Worm (Caenorhabditis elegans) whole organism, late embryonic: Measurements from ENCODE around the gene snt-1.

ENCODE experiments used
- ets-4 ChIP-seq: sonication (generic microtip); optimal IDR thresholded peaks from 2 replicates; lab custom pipeline; 2016; ENCODE audit warnings: missing genetic modification characterization, missing compliant biosample characterization
- fkh-10 ChIP-seq: fragments of 150-350 bp; optimal IDR thresholded peaks from 2 replicates; lab custom pipeline; 2014; ENCODE audit warnings: missing biosample characterization, missing genetic modification reagents, missing genetic modification characterization
- mec-3 ChIP-seq: sonication (generic microtip); optimal IDR thresholded peaks from 2 replicates; lab custom pipeline; 2016; ENCODE audit warnings: borderline replicate concordance, missing genetic modification characterization, missing compliant biosample characterization
- pha-2 ChIP-seq: sonication (generic microtip); optimal IDR thresholded peaks from 2 replicates; lab custom pipeline; 2017; ENCODE audit warnings: mild to moderate bottlenecking, missing genetic modification characterization, missing compliant biosample characterization

ce11 chrII:6851938-6852337 lies 41.2 kb downstream of the snt-1 start, which contains the start of gene C04A2.15:
- TF ChIP-seq mec-3 (tag; lab: Kevin White, UChicago) (no peak), ets-4 (tag; lab: Kevin White, UChicago) (no peak), fkh-10 (GFP tag; lab: Kevin White, UChicago) (no peak), pha-2 (no peak)
